Fruit fly (Drosophila melanogaster): Measurements from ENCODE around the gene Tim9a.

The Tim9a gene

dm6 chrX:13387373-13387850 lies 2.4 kb downstream of the Tim9a start, which contains the start of the genes Ype and CG1662 (continued):
- TF ChIP-seq zfh1 (GFP tag; IDR thresholded peaks at IDR 0.05): peak; percentile 62; the same call in 1 of the 3 replicates
- TF ChIP-seq CG3726 (GFP tag; IDR thresholded peaks at IDR 0.05): no peak
- peak; percentile 86 for TF ChIP-seq sens (GFP tag)
- no peak for TF ChIP-seq Mrtf (GFP tag; IDR thresholded peaks at IDR 0.05)
- TF ChIP-seq fu2 (GFP tag; optimal IDR thresholded peaks at IDR 0.05): peak; percentile 54
- TF ChIP-seq E2f1 (GFP tag; IDR thresholded peaks at IDR 0.05): peak; percentile 54; the same call in 1 of the 2 replicates
- TF ChIP-seq ro (GFP tag; IDR thresholded peaks at IDR 0.05): no peak
- TF ChIP-seq dpn (GFP tag; optimal IDR thresholded peaks at IDR 0.05): peak; percentile 68 to 80
- TF ChIP-seq ara (GFP tag; IDR thresholded peaks at IDR 0.05): no peak
- TF ChIP-seq sna (GFP tag; IDR thresholded peaks at IDR 0.05; ENCODE audit: partially characterized antibody): peak; percentile 57; the same call in 1 of the 2 replicates
- TF ChIP-seq Mes4 (GFP tag; optimal IDR thresholded peaks at IDR 0.05): peak; percentile 45
- peak; percentile 78 for TF ChIP-seq CG2712 (tag; optimal IDR thresholded peaks at IDR 0.05)
- TF ChIP-seq croc (GFP tag; conservative IDR thresholded peaks at IDR 0.05): peak; percentile 59
- peak; percentile 36 for TF ChIP-seq CG2202 (tag; optimal IDR thresholded peaks at IDR 0.05)
- peak; percentile 52; the same call in 1 of the 2 replicates for TF ChIP-seq CG7372 (GFP tag; IDR thresholded peaks at IDR 0.05)
- TF ChIP-seq Lim3 (GFP tag; IDR thresholded peaks at IDR 0.05): no peak
- TF ChIP-seq CG17802 (tag; optimal IDR thresholded peaks at IDR 0.05): peak; percentile 29
- peak; percentile 24 for TF ChIP-seq CG10462 (GFP tag; optimal IDR thresholded peaks at IDR 0.05)
- TF ChIP-seq Elba2 (GFP tag; optimal IDR thresholded peaks at IDR 0.05): peak; percentile 2
- TF ChIP-seq CG10543 (GFP tag; optimal IDR thresholded peaks at IDR 0.05): peak; percentile 84
- peak; percentile 59 for TF ChIP-seq Dad (GFP tag; optimal IDR thresholded peaks at IDR 0.05)
- TF ChIP-seq CG12236 (GFP tag; optimal IDR thresholded peaks at IDR 0.05): peak; percentile 41
- TF ChIP-seq CG8089 (GFP tag; optimal IDR thresholded peaks at IDR 0.05): peak; percentile 53
- no peak for TF ChIP-seq CG10959 (GFP tag; IDR thresholded peaks at IDR 0.05)
- TF ChIP-seq CG17186 (GFP tag; optimal IDR thresholded peaks at IDR 0.05): peak; percentile 53
- peak; percentile 63 for TF ChIP-seq Ets97D (GFP tag; optimal IDR thresholded peaks at IDR 0.05)
- TF ChIP-seq aop (GFP tag; IDR thresholded peaks at IDR 0.05): no peak
- peak; percentile 24 for TF ChIP-seq CG7987 (GFP tag; optimal IDR thresholded peaks at IDR 0.05)
- peak; percentile 63 for TF ChIP-seq Fer3 (tag; optimal IDR thresholded peaks at IDR 0.05)
- TF ChIP-seq z (GFP tag; IDR thresholded peaks at IDR 0.05): no peak
- TF ChIP-seq Gug (GFP tag; IDR thresholded peaks at IDR 0.05): peak; percentile 53; the same call in 1 of the 4 replicates
- 0 out of 2 replicates have a peak, but pooled peaks have one; percentile 27 for TF ChIP-seq CG1024 (GFP tag; IDR thresholded peaks at IDR 0.05)
- no peak for TF ChIP-seq TFAM (GFP tag; optimal IDR thresholded peaks at IDR 0.05)
- no peak for TF ChIP-seq ash1 (GFP tag; optimal IDR thresholded peaks at IDR 0.05)
- peak; percentile 84 for TF ChIP-seq CG12659 (GFP tag; optimal IDR thresholded peaks at IDR 0.05)
- peak; percentile 20 for TF ChIP-seq CTCF (GFP tag; optimal IDR thresholded peaks at IDR 0.05)
- TF ChIP-seq D (optimal IDR thresholded peaks at IDR 0.05): no peak
- TF ChIP-seq D (GFP tag; optimal IDR thresholded peaks at IDR 0.05): peak; percentile 57
- peak; percentile 61 for TF ChIP-seq CG10979 (tag; optimal IDR thresholded peaks at IDR 0.05)
- TF ChIP-seq CG32532 (GFP tag; IDR thresholded peaks at IDR 0.05): peak; percentile 77
- peak; percentile 67 for TF ChIP-seq CG1233 (GFP tag; optimal IDR thresholded peaks at IDR 0.05)
- peak; percentile 77 for TF ChIP-seq Sox100B (GFP tag; optimal IDR thresholded peaks at IDR 0.05)
- TF ChIP-seq gsb-n (tag; optimal IDR thresholded peaks at IDR 0.05): peak; percentile 24
- TF ChIP-seq phol (tag; optimal IDR thresholded peaks at IDR 0.05): peak; percentile 85
- TF ChIP-seq CG13775 (GFP tag; optimal IDR thresholded peaks at IDR 0.05): peak; percentile 82
- peak; percentile 35 for TF ChIP-seq CG3163 (GFP tag; optimal IDR thresholded peaks at IDR 0.05)
- peak; percentile 50 for TF ChIP-seq pnt (GFP tag; optimal IDR thresholded peaks at IDR 0.05)
- TF ChIP-seq YL-1 (GFP tag; optimal IDR thresholded peaks at IDR 0.05): peak; percentile 55
- peak; percentile 71 for TF ChIP-seq Fer1 (GFP tag; optimal IDR thresholded peaks at IDR 0.05)
- TF ChIP-seq yki (optimal IDR thresholded peaks at IDR 0.05): no peak
- peak; percentile 25 for TF ChIP-seq CG2875 (GFP tag; optimal IDR thresholded peaks at IDR 0.05)
- TF ChIP-seq Fer2 (tag; optimal IDR thresholded peaks at IDR 0.05): peak; percentile 65
